Fruit fly (Drosophila melanogaster): ENCODE results near the gene CG7202.

Gene CG7202

dm6 chr3L:21445704-21446103 is 46.9 kb downstream of the CG7202 start, which contains the start of gene Syx7 (continued):
- TF ChIP-seq CG5953 (GFP tag; IDR thresholded peaks at IDR 0.05) (no peak), Side (GFP tag; optimal IDR thresholded peaks at IDR 0.05) (peak; percentile 16), CG10543 (GFP tag; optimal IDR thresholded peaks at IDR 0.05) (no peak), B-H1 (GFP tag; IDR thresholded peaks at IDR 0.05) (no peak), CG12071 (GFP tag; optimal IDR thresholded peaks at IDR 0.05) (no peak), CG2712 (tag; optimal IDR thresholded peaks at IDR 0.05) (peak; percentile 40), Hsf (GFP tag; optimal IDR thresholded peaks at IDR 0.05) (peak; percentile 25), Mrtf (GFP tag; IDR thresholded peaks at IDR 0.05) (no peak), CG8924 (tag; optimal IDR thresholded peaks at IDR 0.05) (no peak), bigmax (GFP tag; optimal IDR thresholded peaks at IDR 0.05) (no peak), ase (GFP tag; IDR thresholded peaks at IDR 0.05) (no peak), schlank (tag; optimal IDR thresholded peaks at IDR 0.05) (no peak), dm (GFP tag; optimal IDR thresholded peaks at IDR 0.05) (peak; percentile 22), Dbx (GFP tag; IDR thresholded peaks at IDR 0.05) (0 out of 3 replicates have a peak, but pooled peaks have one; percentile 28), tup (GFP tag; optimal IDR thresholded peaks at IDR 0.05) (no peak), CG4730 (GFP tag; IDR thresholded peaks at IDR 0.05) (no peak), Lhr (GFP tag; optimal IDR thresholded peaks at IDR 0.05) (peak; percentile 44), CG17385 (GFP tag; optimal IDR thresholded peaks at IDR 0.05) (no peak), oc (tag; optimal IDR thresholded peaks at IDR 0.05) (no peak), CG1024 (GFP tag; IDR thresholded peaks at IDR 0.05) (no peak), Six4 (GFP tag; optimal IDR thresholded peaks at IDR 0.05) (no peak), ci (GFP tag; IDR thresholded peaks at IDR 0.05) (no peak), CG14050 (GFP tag; IDR thresholded peaks at IDR 0.05) (no peak), HmgD (GFP tag; optimal IDR thresholded peaks at IDR 0.05) (peak; percentile 42), her (GFP tag; optimal IDR thresholded peaks at IDR 0.05) (peak; percentile 60), usp (GFP tag; optimal IDR thresholded peaks at IDR 0.05) (no peak), CG17359 (tag; optimal IDR thresholded peaks at IDR 0.05) (no peak), CG42726 (GFP tag; IDR thresholded peaks at IDR 0.05; ENCODE audit: partially characterized antibody) (peak; percentile 59; the same call in 1 of the 2 replicates), CG1233 (GFP tag; optimal IDR thresholded peaks at IDR 0.05) (no peak), psq (GFP tag; optimal IDR thresholded peaks at IDR 0.05) (no peak), CG2889 (GFP tag; IDR thresholded peaks at IDR 0.05) (no peak), btn (GFP tag; optimal IDR thresholded peaks at IDR 0.05) (no peak), mirr (GFP tag; optimal IDR thresholded peaks at IDR 0.05) (no peak), Blimp-1 (GFP tag; optimal IDR thresholded peaks at IDR 0.05) (no peak), CG14667 (GFP tag; IDR thresholded peaks at IDR 0.05) (no peak), sisA (GFP tag; IDR thresholded peaks at IDR 0.05) (no peak), CG10979 (tag; optimal IDR thresholded peaks at IDR 0.05) (no peak), cad (GFP tag; optimal IDR thresholded peaks at IDR 0.05) (no peak), CG3838 (GFP tag; optimal IDR thresholded peaks at IDR 0.05) (no peak), pb (GFP tag; optimal IDR thresholded peaks at IDR 0.05) (no peak), CG2116 (GFP tag; optimal IDR thresholded peaks at IDR 0.05) (peak; percentile 75), gce (GFP tag; IDR thresholded peaks at IDR 0.05) (no peak), phol (tag; optimal IDR thresholded peaks at IDR 0.05) (peak; percentile 35), CG10321 (GFP tag; IDR thresholded peaks at IDR 0.05) (no peak), dysf (GFP tag; IDR thresholded peaks at IDR 0.05) (no peak), CG7987 (GFP tag; optimal IDR thresholded peaks at IDR 0.05) (no peak), CG15011 (GFP tag; optimal IDR thresholded peaks at IDR 0.05) (no peak), Asciz (GFP tag; optimal IDR thresholded peaks at IDR 0.05) (no peak), CG15479 (GFP tag; optimal IDR thresholded peaks at IDR 0.05) (no peak), Poxn (GFP tag; IDR thresholded peaks at IDR 0.05) (no peak), vvl (GFP tag; IDR thresholded peaks at IDR 0.05) (peak; percentile 54), Elba2 (GFP tag; optimal IDR thresholded peaks at IDR 0.05) (peak; percentile 77), CG17829 (tag; optimal IDR thresholded peaks at IDR 0.05) (peak; percentile 40)
